Fruit fly (Drosophila melanogaster): ENCODE results near the gene Ccdc56.

DNA sequence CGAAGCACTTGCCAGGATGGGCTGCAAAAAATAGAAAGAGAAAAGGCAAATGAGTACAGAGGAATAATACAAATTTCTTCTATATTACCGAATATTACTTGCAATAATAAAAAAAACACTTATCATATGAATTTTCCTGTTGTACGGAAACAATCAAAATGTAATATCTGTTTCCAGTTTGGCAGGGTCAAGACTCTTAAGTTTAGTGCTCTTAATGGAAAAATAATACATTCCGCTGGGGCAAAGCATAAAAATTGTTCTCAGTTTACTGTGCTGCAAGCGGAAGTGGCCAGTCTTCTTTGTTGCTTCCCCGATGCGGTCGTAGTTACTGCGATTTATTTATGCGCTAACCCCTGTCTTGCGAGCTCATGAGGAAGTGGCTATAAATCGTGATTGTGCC lies 4.1 kb downstream of the Ccdc56 start:
- no peak for TF ChIP-seq CG1233 (GFP tag; optimal IDR thresholded peaks at IDR 0.05)
- TF ChIP-seq Fer2 (tag; optimal IDR thresholded peaks at IDR 0.05): no peak
- TF ChIP-seq CG1024 (GFP tag; IDR thresholded peaks at IDR 0.05): no peak
- TF ChIP-seq CG9932 (GFP tag; IDR thresholded peaks at IDR 0.05): no peak

Measured in whole organism, embryonic.